Worm (Caenorhabditis elegans): Measurements from ENCODE around the gene F42H10.3.

F42H10.3 gene

ce11 chrIII:8449160-8449807 lies 34.7 kb upstream of the F42H10.3 start, which contains the start of gene mrpl-32:
mrpl-32 (plus strand) TSS chrIII:8449757.
- TF ChIP-seq nhr-237 (tag; optimal IDR thresholded peaks at IDR 0.05) (no peak), unc-120 (tag; optimal IDR thresholded peaks at IDR 0.05; ENCODE audit: poor library complexity, severe bottlenecking) (no peak), lsy-2 (tag; optimal IDR thresholded peaks at IDR 0.05) (no peak)

- TF ChIP-seq cnd-1 (tag; optimal IDR thresholded peaks at IDR 0.05): no peak
- TF ChIP-seq unc-39 (tag; optimal IDR thresholded peaks at IDR 0.05): no peak
- TF ChIP-seq drap-1 (GFP tag; optimal IDR thresholded peaks at IDR 0.05): no peak
- TF ChIP-seq nhr-76 (tag; optimal IDR thresholded peaks at IDR 0.05): no peak
- TF ChIP-seq lin-32 (GFP tag; optimal IDR thresholded peaks at IDR 0.05): no peak
- TF ChIP-seq nhr-2 (tag; optimal IDR thresholded peaks at IDR 0.05): no peak
- TF ChIP-seq hlh-1 (tag; optimal IDR thresholded peaks at IDR 0.05): no peak
- no peak for TF ChIP-seq ztf-11 (tag; optimal IDR thresholded peaks at IDR 0.05)
- TF ChIP-seq pha-4 (tag; optimal IDR thresholded peaks at IDR 0.05): no peak
- TF ChIP-seq ceh-83 (GFP tag; optimal IDR thresholded peaks at IDR 0.05): no peak
- TF ChIP-seq nhr-28 (tag; optimal IDR thresholded peaks at IDR 0.05): no peak
Measured at ce11 chrIII:8450494-8450893, 33.5 kb upstream of the F42H10.3 start.

ce11 chrIII:8451181-8451580 lies 32.8 kb upstream of the F42H10.3 start:
- TF ChIP-seq flh-1 (GFP tag; optimal IDR thresholded peaks at IDR 0.05) (no peak), bed-3 (GFP tag; optimal IDR thresholded peaks at IDR 0.05) (no peak), hlh-1 (tag; optimal IDR thresholded peaks at IDR 0.05) (no peak), ham-2 (GFP tag; optimal IDR thresholded peaks at IDR 0.05) (no peak), nhr-2 (tag; optimal IDR thresholded peaks at IDR 0.05) (no peak), nhr-12 (tag; optimal IDR thresholded peaks at IDR 0.05) (no peak), tbx-8 (GFP tag; optimal IDR thresholded peaks at IDR 0.05) (no peak), ceh-43 (GFP tag; optimal IDR thresholded peaks at IDR 0.05) (no peak), mab-5 (tag; optimal IDR thresholded peaks at IDR 0.05) (no peak), sptf-1 (tag; optimal IDR thresholded peaks at IDR 0.05) (no peak), nhr-28 (tag; optimal IDR thresholded peaks at IDR 0.05) (no peak), ceh-39 (tag; optimal IDR thresholded peaks at IDR 0.05) (no peak), elt-3 (tag; optimal IDR thresholded peaks at IDR 0.05) (no peak), lsy-2 (tag; optimal IDR thresholded peaks at IDR 0.05) (no peak), snpc-4 (tag; optimal IDR thresholded peaks at IDR 0.05) (no peak), zip-8 (tag; optimal IDR thresholded peaks at IDR 0.05) (no peak), cnd-1 (tag; optimal IDR thresholded peaks at IDR 0.05) (no peak), lin-13 (tag; optimal IDR thresholded peaks at IDR 0.05) (no peak), sem-2 (GFP tag; optimal IDR thresholded peaks at IDR 0.05) (no peak), nhr-76 (tag; optimal IDR thresholded peaks at IDR 0.05) (no peak)

- no peak for TF ChIP-seq sem-2 (GFP tag; optimal IDR thresholded peaks at IDR 0.05)
- no peak for TF ChIP-seq sptf-1 (tag; optimal IDR thresholded peaks at IDR 0.05)
- no peak for TF ChIP-seq tbx-8 (GFP tag; optimal IDR thresholded peaks at IDR 0.05)
- no peak for TF ChIP-seq pha-4 (tag; optimal IDR thresholded peaks at IDR 0.05)
- no peak for TF ChIP-seq blmp-1 (tag; optimal IDR thresholded peaks at IDR 0.05)
- TF ChIP-seq ztf-11 (tag; optimal IDR thresholded peaks at IDR 0.05): no peak
- no peak for TF ChIP-seq hlh-1 (tag; optimal IDR thresholded peaks at IDR 0.05)
- TF ChIP-seq ceh-39 (tag; optimal IDR thresholded peaks at IDR 0.05): no peak
- no peak for TF ChIP-seq elt-3 (tag; optimal IDR thresholded peaks at IDR 0.05)
- no peak for TF ChIP-seq lin-32 (GFP tag; optimal IDR thresholded peaks at IDR 0.05)
- no peak for TF ChIP-seq unc-62 (GFP tag; optimal IDR thresholded peaks at IDR 0.05)
- TF ChIP-seq drap-1 (GFP tag; optimal IDR thresholded peaks at IDR 0.05): no peak
- no peak for TF ChIP-seq zip-8 (tag; optimal IDR thresholded peaks at IDR 0.05)
Measured at ce11 chrIII:8457605-8458004, 26.3 kb upstream of the F42H10.3 start.

- TF ChIP-seq mep-1 (tag; optimal IDR thresholded peaks at IDR 0.05) (no peak), lsy-2 (tag; optimal IDR thresholded peaks at IDR 0.05) (peak; percentile 92), pha-4 (tag; optimal IDR thresholded peaks at IDR 0.05) (no peak), unc-62 (GFP tag; optimal IDR thresholded peaks at IDR 0.05) (peak; percentile 42), elt-1 (tag; optimal IDR thresholded peaks at IDR 0.05; ENCODE audit: borderline replicate concordance, insufficient read depth) (no peak), sptf-1 (tag; optimal IDR thresholded peaks at IDR 0.05) (no peak), lin-32 (GFP tag; optimal IDR thresholded peaks at IDR 0.05) (no peak), hlh-1 (tag; optimal IDR thresholded peaks at IDR 0.05) (no peak), mab-5 (tag; optimal IDR thresholded peaks at IDR 0.05) (no peak), ceh-39 (tag; optimal IDR thresholded peaks at IDR 0.05) (no peak)
Measured at ce11 chrIII:8461410-8461809, 22.5 kb upstream of the F42H10.3 start.

Measured in whole organism, mixed stage, embryonic.